Fruit fly (Drosophila melanogaster): ENCODE measurements around the gene CG7542.

Gene CG7542

dm6 chr3L:17549049-17549876 is at the start of gene CG7542, which contains the start of gene Jon74E (continued):
- TF ChIP-seq ranshi (GFP tag; IDR thresholded peaks at IDR 0.05) (no peak), Awh (GFP tag; IDR thresholded peaks at IDR 0.05) (no peak), Atf-2 (GFP tag; optimal IDR thresholded peaks at IDR 0.05) (no peak), CG12236 (GFP tag; optimal IDR thresholded peaks at IDR 0.05) (no peak), CG8089 (GFP tag; optimal IDR thresholded peaks at IDR 0.05) (no peak), grn (GFP tag; optimal IDR thresholded peaks at IDR 0.05) (peak; percentile 14), gt (GFP tag; IDR thresholded peaks at IDR 0.05) (no peak), CG18011 (GFP tag; optimal IDR thresholded peaks at IDR 0.05) (no peak), nom (GFP tag; optimal IDR thresholded peaks at IDR 0.05) (no peak), CG32767 (GFP tag; IDR thresholded peaks at IDR 0.05) (no peak), CG10267 (tag; optimal IDR thresholded peaks at IDR 0.05) (no peak), CG8924 (tag; optimal IDR thresholded peaks at IDR 0.05) (no peak), CG14965 (GFP tag; optimal IDR thresholded peaks at IDR 0.05; ENCODE audit: borderline replicate concordance) (no peak), bsh (GFP tag; optimal IDR thresholded peaks at IDR 0.05) (no peak), CG1529 (GFP tag; optimal IDR thresholded peaks at IDR 0.05) (no peak), CG9797 (GFP tag; optimal IDR thresholded peaks at IDR 0.05) (no peak), HLH4C (GFP tag; IDR thresholded peaks at IDR 0.05; ENCODE audit: partially characterized antibody) (no peak), onecut (GFP tag; IDR thresholded peaks at IDR 0.05) (no peak), CG4730 (GFP tag; IDR thresholded peaks at IDR 0.05) (no peak), Ada2b (GFP tag; IDR thresholded peaks at IDR 0.05) (no peak), z (GFP tag; IDR thresholded peaks at IDR 0.05) (no peak), pnt (GFP tag; optimal IDR thresholded peaks at IDR 0.05) (no peak), chm (GFP tag; IDR thresholded peaks at IDR 0.05) (no peak), Hr3 (GFP tag; optimal IDR thresholded peaks at IDR 0.05) (no peak), TFAM (GFP tag; optimal IDR thresholded peaks at IDR 0.05) (no peak), exex (tag; optimal IDR thresholded peaks at IDR 0.05) (peak; percentile 96), pho (GFP tag; optimal IDR thresholded peaks at IDR 0.05) (no peak), CG1603 (tag; optimal IDR thresholded peaks at IDR 0.05) (no peak), CG6683 (GFP tag; optimal IDR thresholded peaks at IDR 0.05) (no peak), Atf3 (GFP tag; optimal IDR thresholded peaks at IDR 0.05) (no peak), h (optimal IDR thresholded peaks at IDR 0.05) (no peak), Hey (tag; optimal IDR thresholded peaks at IDR 0.05) (no peak), CG8388 (GFP tag; optimal IDR thresholded peaks at IDR 0.05) (no peak), B-H1 (GFP tag; IDR thresholded peaks at IDR 0.05) (no peak), BtbVII (GFP tag; optimal IDR thresholded peaks at IDR 0.05) (no peak), Gug (GFP tag; IDR thresholded peaks at IDR 0.05) (no peak), Dbx (GFP tag; IDR thresholded peaks at IDR 0.05) (no peak), Nf-YA (GFP tag; IDR thresholded peaks at IDR 0.05) (no peak), Aef1 (GFP tag; IDR thresholded peaks at IDR 0.05) (no peak), Atf6 (GFP tag; IDR thresholded peaks at IDR 0.05) (no peak), sug (tag; optimal IDR thresholded peaks at IDR 0.05) (peak; percentile 50), Doc2 (GFP tag; IDR thresholded peaks at IDR 0.05) (no peak), Fer3 (tag; optimal IDR thresholded peaks at IDR 0.05) (no peak), CG3065 (GFP tag; optimal IDR thresholded peaks at IDR 0.05) (no peak), CG7271 (tag; optimal IDR thresholded peaks at IDR 0.05) (no peak), Dp (GFP tag; optimal IDR thresholded peaks at IDR 0.05) (no peak), CG15011 (GFP tag; optimal IDR thresholded peaks at IDR 0.05) (no peak), CG30431 (GFP tag; optimal IDR thresholded peaks at IDR 0.05) (no peak), CG1024 (GFP tag; IDR thresholded peaks at IDR 0.05) (no peak), D19A (tag; optimal IDR thresholded peaks at IDR 0.05) (no peak), CG17359 (tag; optimal IDR thresholded peaks at IDR 0.05) (no peak)

Data from whole organism, embryonic.